Fruit fly (Drosophila melanogaster): ENCODE measurements around the gene spri.

spri gene

dm6 chrX:10473510-10474212, 111.6 kb downstream of the spri start, which contains the start of gene CG2889 (continued):
- TF ChIP-seq CG9797 (GFP tag; optimal IDR thresholded peaks at IDR 0.05): peak; percentile 13
- 0 out of 2 replicates have a peak, but pooled peaks have one; percentile 27 for TF ChIP-seq unc-4 (GFP tag; IDR thresholded peaks at IDR 0.05; ENCODE audit: partially characterized antibody)
- peak in 1 of 2 experiments; percentile 37 for TF ChIP-seq dpn (GFP tag; optimal IDR thresholded peaks at IDR 0.05)
- TF ChIP-seq Dll (GFP tag; IDR thresholded peaks at IDR 0.05; ENCODE audit: partially characterized antibody): peak; percentile 66
- peak in 1 of 2 experiments; percentile 56 for TF ChIP-seq tll (GFP tag; optimal IDR thresholded peaks at IDR 0.05)
- no peak for TF ChIP-seq CG2889 (GFP tag; IDR thresholded peaks at IDR 0.05)
- no peak for TF ChIP-seq CG4424 (GFP tag; optimal IDR thresholded peaks at IDR 0.05)
- no peak; the same call in 1 of the 2 replicates for TF ChIP-seq hbn (GFP tag; IDR thresholded peaks at IDR 0.05; ENCODE audit: partially characterized antibody)
- TF ChIP-seq ttk (GFP tag; IDR thresholded peaks at IDR 0.05): 0 out of 2 replicates have a peak, but pooled peaks have one; percentile 29
- TF ChIP-seq Doc3 (GFP tag; IDR thresholded peaks at IDR 0.05; ENCODE audit: partially characterized antibody): peak; percentile 48; the same call in 1 of the 3 replicates
- TF ChIP-seq Oaz (GFP tag; IDR thresholded peaks at IDR 0.05): 0 out of 2 replicates have a peak, but pooled peaks have one; percentile 20
- TF ChIP-seq HHEX (GFP tag; optimal IDR thresholded peaks at IDR 0.05): no peak
- peak; percentile 20 for TF ChIP-seq Chrac-16 (GFP tag; optimal IDR thresholded peaks at IDR 0.05)
- TF ChIP-seq phol (tag; optimal IDR thresholded peaks at IDR 0.05): peak; percentile 38
- 0 out of 2 replicates have a peak, but pooled peaks have one; percentile 21 for TF ChIP-seq esg (GFP tag; conservative IDR thresholded peaks at IDR 0.05)
- TF ChIP-seq CG12219 (GFP tag; optimal IDR thresholded peaks at IDR 0.05): no peak
- TF ChIP-seq CG30403 (GFP tag; optimal IDR thresholded peaks at IDR 0.05): peak; percentile 16
- TF ChIP-seq Vsx1 (GFP tag; optimal IDR thresholded peaks at IDR 0.05): no peak
- TF ChIP-seq Med (GFP tag): peak; percentile 88
- TF ChIP-seq Sin3A (optimal IDR thresholded peaks at IDR 0.05): peak; percentile 63
- TF ChIP-seq ind (GFP tag; optimal IDR thresholded peaks at IDR 0.05): peak; percentile 14
- no peak for TF ChIP-seq CG10274 (GFP tag; optimal IDR thresholded peaks at IDR 0.05)
- peak; percentile 38 for TF ChIP-seq CG4617 (GFP tag; optimal IDR thresholded peaks at IDR 0.05; ENCODE audit: borderline replicate concordance)
- TF ChIP-seq grau (tag; optimal IDR thresholded peaks at IDR 0.05): peak; percentile 1
- TF ChIP-seq CG4404 (GFP tag; IDR thresholded peaks at IDR 0.05): no peak
- peak; percentile 63 for TF ChIP-seq CG3847 (GFP tag; IDR thresholded peaks at IDR 0.05)
- TF ChIP-seq CG7372 (GFP tag; IDR thresholded peaks at IDR 0.05): 0 out of 2 replicates have a peak, but pooled peaks have one; percentile 17
- no peak for TF ChIP-seq unpg (GFP tag; optimal IDR thresholded peaks at IDR 0.05)
- 0 out of 2 replicates have a peak, but pooled peaks have one; percentile 35 for TF ChIP-seq Rx (GFP tag; IDR thresholded peaks at IDR 0.05)
- no peak for TF ChIP-seq CG33213 (GFP tag; optimal IDR thresholded peaks at IDR 0.05)
- 0 out of 2 replicates have a peak, but pooled peaks have one; percentile 49 for TF ChIP-seq sna (GFP tag; IDR thresholded peaks at IDR 0.05; ENCODE audit: partially characterized antibody)
- peak; percentile 64 for TF ChIP-seq Sry-δ (GFP tag; optimal IDR thresholded peaks at IDR 0.05)
- TF ChIP-seq ac (GFP tag; optimal IDR thresholded peaks at IDR 0.05): no peak
- no peak for TF ChIP-seq CG3726 (GFP tag; IDR thresholded peaks at IDR 0.05)
- TF ChIP-seq lola (GFP tag; optimal IDR thresholded peaks at IDR 0.05): no peak
- TF ChIP-seq fd64A (GFP tag; optimal IDR thresholded peaks at IDR 0.05): no peak
- peak; percentile 35 for TF ChIP-seq emc (GFP tag; optimal IDR thresholded peaks at IDR 0.05)
- TF ChIP-seq slbo (GFP tag; IDR thresholded peaks at IDR 0.05): peak; percentile 48; the same call in 1 of the 2 replicates
- no peak for TF ChIP-seq CG6654 (GFP tag; optimal IDR thresholded peaks at IDR 0.05)
- TF ChIP-seq pho (GFP tag; optimal IDR thresholded peaks at IDR 0.05): peak; percentile 41
- TF ChIP-seq CG9215 (GFP tag; IDR thresholded peaks at IDR 0.05): peak; percentile 41; the same call in 1 of the 2 replicates
- TF ChIP-seq oc (tag; optimal IDR thresholded peaks at IDR 0.05): no peak
- TF ChIP-seq CG15011 (GFP tag; optimal IDR thresholded peaks at IDR 0.05): no peak
- peak; percentile 34; the same call in 1 of the 3 replicates for TF ChIP-seq mld (GFP tag; IDR thresholded peaks at IDR 0.05; ENCODE audit: partially characterized antibody)
- TF ChIP-seq slp2 (GFP tag; optimal IDR thresholded peaks at IDR 0.05): peak; percentile 34
- peak; percentile 27 for TF ChIP-seq zfh2 (GFP tag; optimal IDR thresholded peaks at IDR 0.05)
- TF ChIP-seq CHES-1-like (GFP tag; optimal IDR thresholded peaks at IDR 0.05): peak; percentile 2
- TF ChIP-seq CG8089 (GFP tag; optimal IDR thresholded peaks at IDR 0.05): no peak

All from whole organism, embryonic.